Fruit fly (Drosophila melanogaster) S2 (cell line): Measurements from ENCODE around the gene Arpc1.

Source experiments
- CG8478 ChIP-seq: fragments of >200 bp; optimal IDR thresholded peaks from 2 replicates; lab custom pipeline; 2018
- CTCF ChIP-seq, 2 experiments: fragments of >200 bp; optimal IDR thresholded peaks; 2 replicates each; lab custom pipeline; 2018

Arpc1 gene

dm6 chr2L:13841508-13841907, 12.0 kb upstream of the Arpc1 start, which contains the start of gene CG33307:
CG33307 (minus strand) TSS chr2L:13841520.
- no peak for TF ChIP-seq CTCF (optimal IDR thresholded peaks at IDR 0.05; lab: Kevin White, UChicago)
- TF ChIP-seq CG8478: no peak

- TF ChIP-seq CG8478 (no peak), CTCF (optimal IDR thresholded peaks at IDR 0.05; lab: Kevin White, UChicago) (no peak)
Measured at dm6 chr2L:13839744-13840151, 10.2 kb upstream of the Arpc1 start.

dm6 chr2L:13838647-13839390, 9.3 kb upstream of the Arpc1 start:
- TF ChIP-seq CTCF (optimal IDR thresholded peaks at IDR 0.05; lab: Kevin White, UChicago): no peak
- no peak for TF ChIP-seq CG8478

- no peak for TF ChIP-seq CTCF (optimal IDR thresholded peaks at IDR 0.05; lab: Kevin White, UChicago)
- TF ChIP-seq CG8478: no peak
Measured at dm6 chr2L:13837579-13837978, 8.0 kb upstream of the Arpc1 start.

- TF ChIP-seq CTCF (optimal IDR thresholded peaks at IDR 0.05; lab: Kevin White, UChicago) (no peak), CG8478 (no peak)
Measured at dm6 chr2L:13835959-13836358, 6.4 kb upstream of the Arpc1 start.

dm6 chr2L:13835002-13835910, 5.7 kb upstream of the Arpc1 start, which contains the start of the genes mRpS23 and CenG1A:
mRpS23 (minus strand) TSS chr2L:13835072.
CenG1A (plus strand) TSS chr2L:13835564.
- no peak for TF ChIP-seq CTCF (optimal IDR thresholded peaks at IDR 0.05; lab: Kevin White, UChicago)
- TF ChIP-seq CG8478: no peak

- TF ChIP-seq CG8478 (no peak), CTCF (optimal IDR thresholded peaks at IDR 0.05; lab: Kevin White, UChicago) (no peak)
Measured at dm6 chr2L:13833058-13833457, 3.5 kb upstream of the Arpc1 start, which contains the start of the genes GatC, PolG2 and Polr2C. GatC (minus strand) TSS chr2L:13833105. PolG2 (minus strand) TSS chr2L:13833105. Polr2C (plus strand) TSS chr2L:13833337.

dm6 chr2L:13827557-13827956, 2.0 kb downstream of the Arpc1 start, which contains the start of gene PolG1:
PolG1 (minus strand) TSS chr2L:13827772.
- TF ChIP-seq CTCF (optimal IDR thresholded peaks at IDR 0.05; lab: Kevin White, UChicago): no peak
- no peak for TF ChIP-seq CG8478

- TF ChIP-seq CG8478 (no peak), CTCF (optimal IDR thresholded peaks at IDR 0.05; lab: Kevin White, UChicago) (no peak)
Measured at dm6 chr2L:13820948-13821347, 8.6 kb downstream of the Arpc1 start, which contains the start of gene b. b (plus strand) TSS chr2L:13821248.

dm6 chr2L:13820176-13820575, 9.4 kb downstream of the Arpc1 start:
- TF ChIP-seq CG8478 (no peak), CTCF (optimal IDR thresholded peaks at IDR 0.05; lab: Kevin White, UChicago) (no peak)

- TF ChIP-seq CG8478: no peak
- no peak for TF ChIP-seq CTCF (optimal IDR thresholded peaks at IDR 0.05; lab: Kevin White, UChicago)
Measured at dm6 chr2L:13813604-13814178, 15.8 kb downstream of the Arpc1 start, which contains the start of gene Sos. Sos (plus strand) TSS chr2L:13813816.

- TF ChIP-seq CTCF (optimal IDR thresholded peaks at IDR 0.05; lab: Kevin White, UChicago) (no peak), CG8478 (no peak)
Measured at dm6 chr2L:13813156-13813555, 16.4 kb downstream of the Arpc1 start, which contains the start of gene CG16888. CG16888 (minus strand) TSS chr2L:13813256.

dm6 chr2L:13811323-13811722, 18.2 kb downstream of the Arpc1 start, which contains the start of the genes Adat1 and CG16865:
Adat1 (minus strand) TSS chr2L:13811474.
CG16865 (plus strand) TSS chr2L:13811522.
- TF ChIP-seq CTCF (optimal IDR thresholded peaks at IDR 0.05; lab: Kevin White, UChicago) (peak in 1 of 2 experiments; percentile 12), CG8478 (no peak)

- TF ChIP-seq CG8478 (no peak), CTCF (optimal IDR thresholded peaks at IDR 0.05; lab: Kevin White, UChicago) (no peak)
Measured at dm6 chr2L:13807959-13808358, 21.6 kb downstream of the Arpc1 start.

- TF ChIP-seq CTCF (optimal IDR thresholded peaks at IDR 0.05; lab: Kevin White, UChicago): no peak
- TF ChIP-seq CG8478: no peak
Measured at dm6 chr2L:13807097-13807496, 22.4 kb downstream of the Arpc1 start.
